Fruit fly (Drosophila melanogaster) Kc167 (cell line): ENCODE measurements around the gene CG2145.

Experiments
- Sin3A ChIP-seq: fragments of >200 bp; optimal IDR thresholded peaks from 2 replicates; lab custom pipeline; 2018; ENCODE audit warnings: missing external identifiers
- h ChIP-seq: fragments of >200 bp; optimal IDR thresholded peaks from 3 replicates; lab custom pipeline; 2018; ENCODE audit warnings: missing external identifiers
- psq ChIP-seq: fragments of >200 bp; optimal IDR thresholded peaks from 2 replicates; lab custom pipeline; 2017; ENCODE audit warnings: missing external identifiers

dm6 chrX:10931250-10931649, 4.1 kb downstream of the CG2145 start:
- TF ChIP-seq h (lab: Kevin White, UChicago) (no peak), psq (no peak), Sin3A (no peak)
